Worm (Caenorhabditis elegans): ENCODE results near the gene abf-4.
"Not testable (repeated sequence)": the region's sequence is repeated elsewhere in the genome, so short reads cannot be mapped to it uniquely, and the experiment has no call there.

abf-4 gene

ce11 chrV:20573392-20573791 lies 15.2 kb upstream of the abf-4 start, which contains the start of gene F26F2.5:
Gene F26F2.5, plus strand, starts transcription at chrV:20573692.
- no peak for TF ChIP-seq lsy-2 (tag; optimal IDR thresholded peaks at IDR 0.05)
- TF ChIP-seq gmeb-1 (tag; optimal IDR thresholded peaks at IDR 0.05): no peak
- TF ChIP-seq nhr-129 (tag; optimal IDR thresholded peaks at IDR 0.05): no peak
- TF ChIP-seq sma-9 (GFP tag; optimal IDR thresholded peaks at IDR 0.05): no peak
- TF ChIP-seq sma-9 (tag; optimal IDR thresholded peaks at IDR 0.05): no peak
- TF ChIP-seq ama-1 (optimal IDR thresholded peaks at IDR 0.05): no peak
- no peak for TF ChIP-seq mdl-1 (tag; optimal IDR thresholded peaks at IDR 0.05)
- TF ChIP-seq peb-1 (tag; optimal IDR thresholded peaks at IDR 0.05): no peak
- TF ChIP-seq nhr-11 (tag; optimal IDR thresholded peaks at IDR 0.05): no peak
- no peak for TF ChIP-seq ztf-1 (GFP tag; conservative IDR thresholded peaks at IDR 0.05)
- no peak for TF ChIP-seq nhr-25 (tag; optimal IDR thresholded peaks at IDR 0.05)
- no peak for TF ChIP-seq sem-4 (tag; optimal IDR thresholded peaks at IDR 0.05)

ce11 chrV:20568995-20569394 lies 10.8 kb upstream of the abf-4 start, which contains the start of gene F26F2.4:
Gene F26F2.4, plus strand, starts transcription at chrV:20569295.
- not testable (repeated sequence) for TF ChIP-seq nhr-77, nhr-23, sem-4 (tag; optimal IDR thresholded peaks at IDR 0.05)

ce11 chrV:20566454-20566853 lies 8.3 kb upstream of the abf-4 start, which contains the start of gene F26F2.3:
Gene F26F2.3, minus strand, starts transcription at chrV:20566554.
- TF ChIP-seq elt-3 (tag; optimal IDR thresholded peaks at IDR 0.05) (no peak), zag-1 (tag; optimal IDR thresholded peaks at IDR 0.05) (no peak), gmeb-1 (tag; optimal IDR thresholded peaks at IDR 0.05) (no peak), lin-39 (tag; optimal IDR thresholded peaks at IDR 0.05) (no peak), unc-62 (GFP tag; optimal IDR thresholded peaks at IDR 0.05) (no peak), sma-9 (GFP tag; optimal IDR thresholded peaks at IDR 0.05) (no peak), sma-9 (tag; optimal IDR thresholded peaks at IDR 0.05) (no peak), snpc-4 (tag; optimal IDR thresholded peaks at IDR 0.05) (no peak), sem-4 (tag; optimal IDR thresholded peaks at IDR 0.05) (no peak), fos-1 (tag; optimal IDR thresholded peaks at IDR 0.05) (no peak), nhr-25 (tag; optimal IDR thresholded peaks at IDR 0.05) (no peak), mdl-1 (tag; optimal IDR thresholded peaks at IDR 0.05) (no peak), dmd-4 (tag; optimal IDR thresholded peaks at IDR 0.05) (no peak), sma-3 (GFP tag; optimal IDR thresholded peaks at IDR 0.05) (no peak), lin-13 (GFP tag; optimal IDR thresholded peaks at IDR 0.05) (no peak), skn-1 (tag; optimal IDR thresholded peaks at IDR 0.05) (no peak), nhr-237 (tag; optimal IDR thresholded peaks at IDR 0.05) (no peak), nhr-129 (tag; optimal IDR thresholded peaks at IDR 0.05) (no peak), nhr-11 (tag; optimal IDR thresholded peaks at IDR 0.05) (no peak)

- not testable (repeated sequence) for TF ChIP-seq ceh-82 (tag; optimal IDR thresholded peaks at IDR 0.05); ztf-1 (GFP tag; conservative IDR thresholded peaks at IDR 0.05); nhr-25 (tag; optimal IDR thresholded peaks at IDR 0.05)
Observed at ce11 chrV:20564054-20564453, 5.9 kb upstream of the abf-4 start, which contains the start of gene F26F2.13. Gene F26F2.13, plus strand, starts transcription at chrV:20564354.

ce11 chrV:20561795-20562194 lies 3.6 kb upstream of the abf-4 start, which contains the start of gene F26F2.1:
Gene F26F2.1, minus strand, starts transcription at chrV:20561895.
- TF ChIP-seq alr-1 (tag; optimal IDR thresholded peaks at IDR 0.05) (no peak), unc-39 (tag; optimal IDR thresholded peaks at IDR 0.05) (no peak), skn-1 (tag; optimal IDR thresholded peaks at IDR 0.05) (no peak)

- TF ChIP-seq ceh-82 (tag; optimal IDR thresholded peaks at IDR 0.05) (no peak), ZK546.5 (tag; optimal IDR thresholded peaks at IDR 0.05) (no peak), nhr-237 (tag; optimal IDR thresholded peaks at IDR 0.05) (no peak), sma-9 (GFP tag; optimal IDR thresholded peaks at IDR 0.05) (no peak), sma-9 (tag; optimal IDR thresholded peaks at IDR 0.05) (no peak), unc-55 (GFP tag; optimal IDR thresholded peaks at IDR 0.05) (no peak), peb-1 (tag; optimal IDR thresholded peaks at IDR 0.05) (no peak), elt-3 (tag; optimal IDR thresholded peaks at IDR 0.05) (no peak), egl-27 (tag; optimal IDR thresholded peaks at IDR 0.05) (no peak), ztf-4 (tag; optimal IDR thresholded peaks at IDR 0.05) (no peak), unc-62 (GFP tag; optimal IDR thresholded peaks at IDR 0.05) (no peak), lsy-2 (tag; optimal IDR thresholded peaks at IDR 0.05) (no peak), ceh-16 (tag; optimal IDR thresholded peaks at IDR 0.05) (no peak), lin-39 (tag; optimal IDR thresholded peaks at IDR 0.05) (no peak), fos-1 (tag; optimal IDR thresholded peaks at IDR 0.05) (no peak), Y55F3AM.14 (GFP tag; optimal IDR thresholded peaks at IDR 0.05) (no peak), ztf-11 (tag; optimal IDR thresholded peaks at IDR 0.05) (no peak)
Observed at ce11 chrV:20556260-20556659, 1.9 kb downstream of the abf-4 start, which contains the start of gene Y38H6C.23. Gene Y38H6C.23, minus strand, starts transcription at chrV:20556360.
